Fruit fly (Drosophila melanogaster) whole organism, embryonic: ENCODE measurements around the gene CG5808.
A peak's percentile ranks its signal among the peaks of the same experiment; 100 is the strongest.

ENCODE experiments used
- Abd-B ChIP-seq: fragments of 200-800 bp; sonication (Bioruptor generic); optimal IDR thresholded peaks from 2 replicates; lab custom pipeline; 2018; ENCODE audit warnings: missing biosample characterization, mild to moderate bottlenecking, missing genetic modification characterization, moderate library complexity
- Atf3 ChIP-seq: fragments of 200-800 bp; sonication (Bioruptor generic); optimal IDR thresholded peaks from 3 replicates; lab custom pipeline; 2016; ENCODE audit warnings: missing biosample characterization, missing genetic modification characterization
- Atf6 ChIP-seq: fragments of 200-800 bp; sonication (Bioruptor generic); IDR thresholded peaks from 2 replicates; pipeline ENCODE4 v1.3.6; 2022; ENCODE audit warnings: missing biosample characterization, missing genetic modification characterization
- BtbVII ChIP-seq: fragments of 200-800 bp; sonication (Bioruptor generic); optimal IDR thresholded peaks from 3 replicates; lab custom pipeline; 2017; ENCODE audit warnings: missing biosample characterization, mild to moderate bottlenecking, missing genetic modification characterization
- CG10431 ChIP-seq: fragments of 200-800 bp; sonication (Bioruptor generic); optimal IDR thresholded peaks from 3 replicates; lab custom pipeline; 2018; ENCODE audit warnings: missing biosample characterization, mild to moderate bottlenecking, missing genetic modification characterization
- CG10654 ChIP-seq: fragments of 200-800 bp; sonication (Bioruptor generic); optimal IDR thresholded peaks from 2 replicates; lab custom pipeline; 2016; ENCODE audit warnings: missing biosample characterization, missing genetic modification characterization
- CG11085 ChIP-seq: fragments of 200-800 bp; sonication (Bioruptor generic); IDR thresholded peaks from 2 replicates; pipeline ENCODE4 v1.3.6; 2022; ENCODE audit warnings: missing biosample characterization, missing genetic modification characterization
- CG12299 ChIP-seq: fragments of 200-800 bp; sonication (Bioruptor generic); optimal IDR thresholded peaks from 2 replicates; lab custom pipeline; 2018; ENCODE audit warnings: missing biosample characterization, mild to moderate bottlenecking, missing genetic modification characterization
- CG14965 ChIP-seq: fragments of 200-800 bp; sonication (Bioruptor generic); optimal IDR thresholded peaks from 2 replicates; lab custom pipeline; 2016; ENCODE audit warnings: missing biosample characterization, missing genetic modification characterization, borderline replicate concordance
- CG2116 ChIP-seq: fragments of 200-800 bp; sonication (Bioruptor generic); optimal IDR thresholded peaks from 3 replicates; lab custom pipeline; 2018; ENCODE audit warnings: missing biosample characterization, mild to moderate bottlenecking, missing genetic modification characterization
- CG3065 ChIP-seq: fragments of 200-800 bp; sonication (Bioruptor generic); optimal IDR thresholded peaks from 2 replicates; lab custom pipeline; 2016; ENCODE audit warnings: missing biosample characterization, missing genetic modification characterization
- CG3407 ChIP-seq: fragments of 200-800 bp; sonication (Bioruptor generic); optimal IDR thresholded peaks from 2 replicates; lab custom pipeline; 2018; ENCODE audit warnings: missing biosample characterization, mild to moderate bottlenecking, missing genetic modification characterization
- CG7271 ChIP-seq: fragments of 200-800 bp; sonication (Bioruptor generic); optimal IDR thresholded peaks from 2 replicates; lab custom pipeline; 2018; ENCODE audit warnings: missing biosample characterization, mild to moderate bottlenecking, missing genetic modification characterization, moderate library complexity
- CG7357 ChIP-seq: fragments of 200-800 bp; sonication (Bioruptor generic); IDR thresholded peaks from 3 replicates; pipeline ENCODE4 v1.3.6; 2022; ENCODE audit warnings: missing biosample characterization, missing genetic modification characterization
- CG7839 ChIP-seq: fragments of 200-800 bp; sonication (Bioruptor generic); optimal IDR thresholded peaks from 3 replicates; lab custom pipeline; 2018; ENCODE audit warnings: missing biosample characterization, mild to moderate bottlenecking, missing genetic modification characterization, moderate library complexity
- CG7928 ChIP-seq: fragments of 200-800 bp; sonication (Bioruptor generic); optimal IDR thresholded peaks from 2 replicates; lab custom pipeline; 2017; ENCODE audit warnings: missing biosample characterization, mild to moderate bottlenecking, missing genetic modification characterization
- CG8089 ChIP-seq: fragments of 200-800 bp; sonication (Bioruptor generic); optimal IDR thresholded peaks from 3 replicates; lab custom pipeline; 2016; ENCODE audit warnings: missing biosample characterization, missing genetic modification characterization
- CHES-1-like ChIP-seq: fragments of 200-800 bp; sonication (Bioruptor generic); optimal IDR thresholded peaks from 2 replicates; lab custom pipeline; 2016; ENCODE audit warnings: missing biosample characterization, missing genetic modification characterization
- Camta ChIP-seq: fragments of 200-800 bp; sonication (Bioruptor generic); optimal IDR thresholded peaks from 2 replicates; lab custom pipeline; 2016; ENCODE audit warnings: missing biosample characterization, missing genetic modification characterization
- CrebB ChIP-seq: fragments of 200-800 bp; sonication (Bioruptor generic); optimal IDR thresholded peaks from 3 replicates; lab custom pipeline; 2018; ENCODE audit warnings: missing biosample characterization, mild to moderate bottlenecking, missing genetic modification characterization
- D19A ChIP-seq: fragments of 200-800 bp; optimal IDR thresholded peaks from 3 replicates; lab custom pipeline; 2019; ENCODE audit warnings: missing biosample characterization, mild to moderate bottlenecking, missing genetic modification characterization, moderate library complexity
- Dbx ChIP-seq: fragments of 200-800 bp; sonication (Bioruptor generic); IDR thresholded peaks from 3 replicates; pipeline ENCODE4 v1.3.6; 2022; ENCODE audit warnings: missing biosample characterization, missing genetic modification characterization
- Dp ChIP-seq: fragments of 200-800 bp; sonication (Bioruptor generic); optimal IDR thresholded peaks from 2 replicates; lab custom pipeline; 2018; ENCODE audit warnings: missing biosample characterization, mild to moderate bottlenecking, missing genetic modification characterization, moderate library complexity
- Fer2 ChIP-seq: fragments of 200-800 bp; sonication (Bioruptor generic); optimal IDR thresholded peaks from 2 replicates; lab custom pipeline; 2018; ENCODE audit warnings: missing biosample characterization, mild to moderate bottlenecking, missing genetic modification characterization, moderate library complexity
- Mad ChIP-seq: fragments of 200-800 bp; sonication (Bioruptor generic); optimal IDR thresholded peaks from 2 replicates; lab custom pipeline; 2016; ENCODE audit warnings: missing biosample characterization, missing genetic modification characterization
- Mes4 ChIP-seq: fragments of 200-800 bp; sonication (Bioruptor generic); optimal IDR thresholded peaks from 2 replicates; lab custom pipeline; 2016; ENCODE audit warnings: missing biosample characterization, missing genetic modification characterization
- btn ChIP-seq: fragments of 200-800 bp; sonication (Bioruptor generic); optimal IDR thresholded peaks from 2 replicates; lab custom pipeline; 2016; ENCODE audit warnings: missing biosample characterization, missing genetic modification characterization
- cad ChIP-seq: fragments of >200 bp; optimal IDR thresholded peaks from 2 replicates; lab custom pipeline; 2017; ENCODE audit warnings: missing biosample characterization, missing genetic modification characterization
- chm ChIP-seq: fragments of 200-800 bp; sonication (Bioruptor generic); IDR thresholded peaks from 2 replicates; pipeline ENCODE4 v1.3.6; 2022; ENCODE audit warnings: missing biosample characterization, missing genetic modification characterization
- crol ChIP-seq: fragments of 200-800 bp; sonication (Bioruptor generic); IDR thresholded peaks from 2 replicates; pipeline ENCODE4 v1.3.6; 2022; ENCODE audit warnings: missing biosample characterization, missing genetic modification characterization
- dpn ChIP-seq, 2 experiments: fragments of 200-800 bp; sonication (Bioruptor generic); optimal IDR thresholded peaks; 3 replicates each; lab custom pipeline; 2016; ENCODE audit warnings: missing biosample characterization in 2 of 2, missing genetic modification characterization in 2 of 2
- ems ChIP-seq: fragments of 200-800 bp; sonication (Bioruptor generic); optimal IDR thresholded peaks from 3 replicates; lab custom pipeline; 2016; ENCODE audit warnings: missing biosample characterization, missing genetic modification characterization
- en ChIP-seq: fragments of 200-800 bp; sonication (Bioruptor generic); optimal IDR thresholded peaks from 2 replicates; lab custom pipeline; 2016; ENCODE audit warnings: missing biosample characterization, missing genetic modification characterization
- ftz-f1 ChIP-seq: fragments of 200-800 bp; sonication (Bioruptor generic); optimal IDR thresholded peaks from 2 replicates; lab custom pipeline; 2016; ENCODE audit warnings: missing biosample characterization, missing genetic modification characterization
- gcm ChIP-seq: fragments of 200-800 bp; sonication (Bioruptor generic); optimal IDR thresholded peaks from 2 replicates; lab custom pipeline; 2019; ENCODE audit warnings: missing biosample characterization, mild to moderate bottlenecking, missing genetic modification characterization, moderate library complexity
- grau ChIP-seq: fragments of 200-800 bp; optimal IDR thresholded peaks from 3 replicates; lab custom pipeline; 2019; ENCODE audit warnings: missing biosample characterization, mild to moderate bottlenecking, missing genetic modification characterization, moderate library complexity
- lbe ChIP-seq: fragments of 200-800 bp; sonication (Bioruptor generic); optimal IDR thresholded peaks from 2 replicates; lab custom pipeline; 2016; ENCODE audit warnings: missing biosample characterization, mild to moderate bottlenecking, missing genetic modification characterization
- lilli ChIP-seq: fragments of 200-800 bp; sonication (Bioruptor generic); optimal IDR thresholded peaks from 3 replicates; lab custom pipeline; 2016; ENCODE audit warnings: missing biosample characterization, missing genetic modification characterization
- nerfin-1 ChIP-seq: fragments of 200-800 bp; sonication (Bioruptor generic); optimal IDR thresholded peaks from 3 replicates; lab custom pipeline; 2019; ENCODE audit warnings: missing biosample characterization, mild to moderate bottlenecking, missing genetic modification characterization, moderate library complexity
- nerfin-2 ChIP-seq: fragments of 200-800 bp; sonication (Bioruptor generic); IDR thresholded peaks from 2 replicates; pipeline ENCODE4 v1.3.6; 2022; ENCODE audit warnings: missing biosample characterization, missing genetic modification characterization; ENCODE audit not compliant: partially characterized antibody
- pan ChIP-seq, 4 experiments: fragments of >200 bp in 3 of 4; fragments of 200-800 bp in 1 of 4; sonication (Bioruptor generic) in 1 of 4; optimal IDR thresholded peaks in 3 of 4; IDR thresholded peaks in 1 of 4; 2 replicates each; pipeline versions ENCODE4 v1.3.6 to Lab custom; 2017 to 2022; ENCODE audit warnings: missing biosample characterization in 2 of 4, missing genetic modification characterization in 2 of 4, mixed read lengths in 1 of 4
- peb ChIP-seq: fragments of 200-800 bp; sonication (Bioruptor generic); IDR thresholded peaks from 2 replicates; pipeline ENCODE4 v1.3.6; 2022; ENCODE audit warnings: missing biosample characterization, missing genetic modification characterization
- pita ChIP-seq: fragments of 200-800 bp; sonication (Bioruptor generic); optimal IDR thresholded peaks from 2 replicates; lab custom pipeline; 2017; ENCODE audit warnings: missing biosample characterization, mild to moderate bottlenecking, missing genetic modification characterization
- slbo ChIP-seq: fragments of 200-800 bp; sonication (Bioruptor generic); IDR thresholded peaks from 2 replicates; pipeline ENCODE4 v1.3.6; 2022; ENCODE audit warnings: missing biosample characterization, missing genetic modification characterization
- sna ChIP-seq: fragments of 200-800 bp; sonication (Bioruptor generic); IDR thresholded peaks from 2 replicates; pipeline ENCODE4 v1.3.6; 2022; ENCODE audit warnings: missing biosample characterization, missing genetic modification characterization; ENCODE audit not compliant: partially characterized antibody
- trem ChIP-seq: fragments of 200-800 bp; optimal IDR thresholded peaks from 3 replicates; lab custom pipeline; 2019; ENCODE audit warnings: missing biosample characterization, mild to moderate bottlenecking, missing genetic modification characterization, moderate library complexity
- unpg ChIP-seq: fragments of 200-800 bp; sonication (Bioruptor generic); optimal IDR thresholded peaks from 3 replicates; lab custom pipeline; 2018; ENCODE audit warnings: missing biosample characterization, mild to moderate bottlenecking, missing genetic modification characterization, moderate library complexity
- vfl ChIP-seq: fragments of 200-800 bp; sonication (Bioruptor generic); optimal IDR thresholded peaks from 2 replicates; lab custom pipeline; 2016; ENCODE audit warnings: missing biosample characterization, missing genetic modification characterization
- wdn ChIP-seq: fragments of 200-800 bp; sonication (Bioruptor generic); IDR thresholded peaks from 2 replicates; pipeline ENCODE4 v1.3.6; 2022; ENCODE audit warnings: missing biosample characterization, missing genetic modification characterization
- zf30C ChIP-seq: fragments of 200-800 bp; sonication (Bioruptor generic); optimal IDR thresholded peaks from 3 replicates; lab custom pipeline; 2018; ENCODE audit warnings: missing biosample characterization, mild to moderate bottlenecking, missing genetic modification characterization
- zfh1 ChIP-seq: fragments of 200-800 bp; sonication (Bioruptor generic); IDR thresholded peaks from 3 replicates; pipeline ENCODE4 v1.3.6; 2022; ENCODE audit warnings: missing biosample characterization, missing genetic modification characterization

Gene CG5808

dm6 chr3R:24850420-24850819 is 33.6 kb upstream of the CG5808 start, which contains the start of gene CG7006 (continued):
- TF ChIP-seq Dbx (GFP tag; lab: Robert Waterston, UW): peak; percentile 90
- TF ChIP-seq gcm (GFP tag; lab: Kevin White, UChicago): no peak
- TF ChIP-seq btn (GFP tag; lab: Kevin White, UChicago): peak; percentile 33
- peak; percentile 92 for TF ChIP-seq slbo (GFP tag; lab: Robert Waterston, UW)
- no peak for TF ChIP-seq grau (tag; lab: Kevin White, UChicago)
- TF ChIP-seq ems (GFP tag; lab: Kevin White, UChicago): peak; percentile 69
- peak; percentile 2 for TF ChIP-seq CrebB (tag; lab: Kevin White, UChicago)
- TF ChIP-seq trem: peak; percentile 74
- no peak for TF ChIP-seq pan (optimal IDR thresholded peaks at IDR 0.05; lab: Kevin White, UChicago)
- TF ChIP-seq pan (GFP tag; optimal IDR thresholded peaks at IDR 0.05 in 1 of 2, IDR thresholded peaks at IDR 0.05 in 1 of 2): peak in 1 of 2 experiments; percentile 60
- peak; percentile 58; the same call in 1 of the 2 replicates for TF ChIP-seq sna
- TF ChIP-seq CG7839 (tag; lab: Kevin White, UChicago): no peak
- peak; percentile 61 for TF ChIP-seq Camta (GFP tag; lab: Kevin White, UChicago)
- peak; percentile 27 for TF ChIP-seq Abd-B (GFP tag; lab: Kevin White, UChicago)
- peak; percentile 52 for TF ChIP-seq Atf6 (GFP tag; lab: Robert Waterston, UW)
- TF ChIP-seq ftz-f1: no peak
- TF ChIP-seq CG8089 (GFP tag; lab: Kevin White, UChicago): no peak
- TF ChIP-seq wdn (GFP tag; lab: Robert Waterston, UW): peak; percentile 58
- peak; percentile 18 for TF ChIP-seq nerfin-1
- no peak for TF ChIP-seq unpg (GFP tag; lab: Kevin White, UChicago)
- no peak for TF ChIP-seq cad (GFP tag; lab: Kevin White, UChicago)
- TF ChIP-seq Mad (GFP tag; lab: Kevin White, UChicago): peak; percentile 50
- TF ChIP-seq CG12299: no peak
- TF ChIP-seq Atf3 (GFP tag; lab: Kevin White, UChicago): peak; percentile 48
- no peak for TF ChIP-seq lbe (GFP tag; lab: Kevin White, UChicago)
- TF ChIP-seq CG7928: peak; percentile 29
- TF ChIP-seq CHES-1-like (GFP tag; lab: Kevin White, UChicago): peak; percentile 75
- peak; percentile 74; the same call in 2 of the 3 replicates for TF ChIP-seq zfh1 (GFP tag; lab: Robert Waterston, UW)
- peak; percentile 84 for TF ChIP-seq lilli (GFP tag; lab: Kevin White, UChicago)
- peak; percentile 49 for TF ChIP-seq CG3065 (GFP tag; lab: Kevin White, UChicago)
- TF ChIP-seq pita (GFP tag; lab: Kevin White, UChicago): no peak
- TF ChIP-seq D19A (tag; lab: Kevin White, UChicago): no peak
- TF ChIP-seq CG10431: no peak
- TF ChIP-seq vfl (GFP tag; lab: Kevin White, UChicago): peak; percentile 87
- TF ChIP-seq CG7357: no peak
- no peak for TF ChIP-seq crol
- TF ChIP-seq en (GFP tag; lab: Kevin White, UChicago): no peak
- TF ChIP-seq CG2116 (GFP tag; lab: Kevin White, UChicago): peak; percentile 67
- peak; percentile 76 for TF ChIP-seq CG10654
- TF ChIP-seq nerfin-2 (GFP tag; lab: Robert Waterston, UW): 0 out of 2 replicates have a peak, but pooled peaks have one; percentile 54
- TF ChIP-seq zf30C (GFP tag; lab: Kevin White, UChicago): no peak
- TF ChIP-seq peb (GFP tag; lab: Robert Waterston, UW): peak; percentile 11; the same call in 1 of the 2 replicates
- peak; percentile 66 for TF ChIP-seq CG11085 (GFP tag; lab: Robert Waterston, UW)
- no peak for TF ChIP-seq BtbVII (GFP tag; lab: Kevin White, UChicago)
- no peak for TF ChIP-seq CG3407
- peak; percentile 84 to 92 for TF ChIP-seq dpn (GFP tag; optimal IDR thresholded peaks at IDR 0.05; lab: Kevin White, UChicago)
- peak; percentile 98 for TF ChIP-seq Dp (GFP tag; lab: Kevin White, UChicago)
- peak; percentile 54; the same call in 1 of the 2 replicates for TF ChIP-seq chm
- TF ChIP-seq Fer2 (tag; lab: Kevin White, UChicago): peak; percentile 48
- TF ChIP-seq CG14965 (GFP tag; lab: Kevin White, UChicago): peak; percentile 33
- peak; percentile 35 for TF ChIP-seq Mes4
- TF ChIP-seq CG7271: peak; percentile 2
